Fruit fly (Drosophila melanogaster): ENCODE data around the gene Cyp9f3.

Cyp9f3 gene

DNA sequence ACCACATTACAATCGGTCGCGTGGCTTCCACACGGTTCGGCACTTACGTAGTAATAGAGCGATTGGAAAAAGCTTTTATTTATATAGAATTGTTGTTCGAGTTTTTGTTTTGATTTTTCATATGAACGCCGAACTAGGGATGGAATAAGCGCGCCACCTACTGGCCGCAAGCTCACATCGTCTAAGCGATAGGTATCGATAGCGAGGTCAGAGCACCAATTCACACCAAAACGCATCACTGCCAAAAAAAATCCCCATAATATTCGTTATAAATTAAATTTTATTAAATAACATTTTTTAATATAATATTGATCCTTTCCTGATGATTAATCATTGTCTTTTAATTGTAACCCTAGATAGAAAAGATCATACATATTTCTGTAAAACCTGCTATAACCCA is 48.2 kb downstream of the Cyp9f3 start, which contains the start of gene CG10038 (continued):
- TF ChIP-seq Gug (GFP tag; IDR thresholded peaks at IDR 0.05) (peak; percentile 62; the same call in 2 of the 4 replicates), hb (GFP tag; IDR thresholded peaks at IDR 0.05; ENCODE audit: partially characterized antibody) (peak; percentile 92), CG2712 (tag; optimal IDR thresholded peaks at IDR 0.05) (peak; percentile 61), Nf-YB (GFP tag; optimal IDR thresholded peaks at IDR 0.05) (peak; percentile 2), ssp (GFP tag; IDR thresholded peaks at IDR 0.05) (peak; percentile 84), ind (GFP tag; optimal IDR thresholded peaks at IDR 0.05) (peak; percentile 30), Aef1 (GFP tag; IDR thresholded peaks at IDR 0.05) (peak; percentile 31; the same call in 1 of the 3 replicates), MTF-1 (GFP tag; optimal IDR thresholded peaks at IDR 0.05; ENCODE audit: borderline replicate concordance) (no peak), CG34224 (GFP tag; IDR thresholded peaks at IDR 0.05; ENCODE audit: partially characterized antibody) (peak; percentile 92), bbx (GFP tag; IDR thresholded peaks at IDR 0.05; ENCODE audit: partially characterized antibody) (peak; percentile 95), trem (tag; optimal IDR thresholded peaks at IDR 0.05) (peak; percentile 55), corto (GFP tag; optimal IDR thresholded peaks at IDR 0.05) (no peak), lab (GFP tag; optimal IDR thresholded peaks at IDR 0.05) (no peak), phol (tag; optimal IDR thresholded peaks at IDR 0.05) (peak; percentile 53), CG14710 (tag; optimal IDR thresholded peaks at IDR 0.05) (peak; percentile 52), CG4617 (GFP tag; optimal IDR thresholded peaks at IDR 0.05; ENCODE audit: borderline replicate concordance) (peak; percentile 61), Adf1 (GFP tag; IDR thresholded peaks at IDR 0.05) (peak; percentile 25; the same call in 1 of the 2 replicates), ato (GFP tag; IDR thresholded peaks at IDR 0.05; ENCODE audit: partially characterized antibody) (peak; percentile 87), CG4360 (GFP tag; IDR thresholded peaks at IDR 0.05) (0 out of 2 replicates have a peak, but pooled peaks have one; percentile 26), BEAF-32 (GFP tag; optimal IDR thresholded peaks at IDR 0.05) (peak; percentile 93), fd102C (GFP tag; optimal IDR thresholded peaks at IDR 0.05) (no peak), CG6791 (GFP tag; IDR thresholded peaks at IDR 0.05; ENCODE audit: partially characterized antibody) (peak; percentile 97), pho (GFP tag; optimal IDR thresholded peaks at IDR 0.05) (peak; percentile 31), Sry-δ (GFP tag; optimal IDR thresholded peaks at IDR 0.05) (peak; percentile 95), Lhr (GFP tag; optimal IDR thresholded peaks at IDR 0.05) (peak; percentile 74), CG9797 (GFP tag; optimal IDR thresholded peaks at IDR 0.05) (peak; percentile 55), chinmo (GFP tag; IDR thresholded peaks at IDR 0.05; ENCODE audit: partially characterized antibody) (peak; percentile 92), Opbp (GFP tag; IDR thresholded peaks at IDR 0.05; ENCODE audit: partially characterized antibody) (peak; percentile 98), prd (optimal IDR thresholded peaks at IDR 0.05) (no peak), prd (GFP tag; IDR thresholded peaks at IDR 0.05) (no peak; the same call in 2 of the 3 replicates), CG15696 (tag; optimal IDR thresholded peaks at IDR 0.05) (no peak), Side (GFP tag; optimal IDR thresholded peaks at IDR 0.05) (peak; percentile 15), sens (GFP tag) (peak; percentile 77), CG7928 (GFP tag; optimal IDR thresholded peaks at IDR 0.05) (peak; percentile 47), zf30C (GFP tag; optimal IDR thresholded peaks at IDR 0.05) (peak; percentile 24), CG14014 (GFP tag; IDR thresholded peaks at IDR 0.05) (no peak), Hmr (GFP tag; optimal IDR thresholded peaks at IDR 0.05) (peak; percentile 54), CG12104 (GFP tag; optimal IDR thresholded peaks at IDR 0.05) (no peak), lbe (GFP tag; optimal IDR thresholded peaks at IDR 0.05) (peak; percentile 37), dysf (GFP tag; IDR thresholded peaks at IDR 0.05) (0 out of 3 replicates have a peak, but pooled peaks have one; percentile 37), CG13624 (GFP tag; optimal IDR thresholded peaks at IDR 0.05) (peak; percentile 36), kay (GFP tag; optimal IDR thresholded peaks at IDR 0.05) (peak; percentile 14), CG6854 (GFP tag; optimal IDR thresholded peaks at IDR 0.05) (no peak), Dbx (GFP tag; IDR thresholded peaks at IDR 0.05) (peak; percentile 59; the same call in 2 of the 3 replicates), CoRest (tag; optimal IDR thresholded peaks at IDR 0.05) (peak; percentile 78), chn (GFP tag; optimal IDR thresholded peaks at IDR 0.05) (peak; percentile 36), Fer1 (GFP tag; optimal IDR thresholded peaks at IDR 0.05) (peak; percentile 41), CG42726 (GFP tag; IDR thresholded peaks at IDR 0.05; ENCODE audit: partially characterized antibody) (peak; percentile 97), D19B (GFP tag; optimal IDR thresholded peaks at IDR 0.05) (no peak)

All from whole organism, embryonic.